Worm (Caenorhabditis elegans) whole organism, L4 larva: ENCODE measurements around the gene moc-6.

Experiments
- ZK546.5 ChIP-seq, 2 experiments: sonication (generic microtip); optimal IDR thresholded peaks; 2 replicates each; lab custom pipeline; 2017; ENCODE audit warnings: missing biosample characterization in 2 of 2, missing genetic modification characterization in 2 of 2
- ceh-82 ChIP-seq: sonication (generic microtip); optimal IDR thresholded peaks from 2 replicates; lab custom pipeline; 2017; ENCODE audit warnings: missing biosample characterization, missing genetic modification characterization
- lin-13 ChIP-seq: fragments of 150-350 bp; optimal IDR thresholded peaks from 2 replicates; lab custom pipeline; 2014; ENCODE audit warnings: missing biosample characterization, missing genetic modification reagents, missing genetic modification characterization
- madf-5 ChIP-seq, 2 experiments: fragments of 200-800 bp; sonication (Bioruptor generic); IDR thresholded peaks; 2 replicates each; pipeline ENCODE4 v1.3.6; 2022; ENCODE audit warnings: missing compliant biosample characterization in 2 of 2, missing genetic modification characterization in 2 of 2
- mdl-1 ChIP-seq, 2 experiments: fragments of 150-350 bp in 1 of 2; sonication (generic microtip) in 1 of 2; optimal IDR thresholded peaks; 2 replicates each; lab custom pipeline; 2014 to 2017; ENCODE audit warnings: missing biosample characterization in 2 of 2, missing genetic modification characterization in 2 of 2
- pha-4 ChIP-seq, 2 experiments: fragments of 150-350 bp in 1 of 2; fragments of 200-800 bp in 1 of 2; sonication (Bioruptor generic) in 1 of 2; IDR thresholded peaks in 1 of 2; optimal IDR thresholded peaks in 1 of 2; 2 replicates each; pipeline versions ENCODE4 v1.3.6 to Lab custom; 2014 to 2022; ENCODE audit warnings: missing genetic modification characterization in 2 of 2, missing genetic modification reagents in 2 of 2, missing biosample characterization in 1 of 2, missing compliant biosample characterization in 1 of 2
- set-16 ChIP-seq: fragments of 200-800 bp; sonication (Bioruptor generic); IDR thresholded peaks from 2 replicates; pipeline ENCODE4 v1.3.6; 2022; ENCODE audit warnings: missing genetic modification reagents, missing genetic modification characterization, missing compliant biosample characterization
- snpc-4 ChIP-seq: fragments of 150-350 bp; optimal IDR thresholded peaks from 2 replicates; lab custom pipeline; 2014; ENCODE audit warnings: missing biosample characterization, missing genetic modification characterization

DNA sequence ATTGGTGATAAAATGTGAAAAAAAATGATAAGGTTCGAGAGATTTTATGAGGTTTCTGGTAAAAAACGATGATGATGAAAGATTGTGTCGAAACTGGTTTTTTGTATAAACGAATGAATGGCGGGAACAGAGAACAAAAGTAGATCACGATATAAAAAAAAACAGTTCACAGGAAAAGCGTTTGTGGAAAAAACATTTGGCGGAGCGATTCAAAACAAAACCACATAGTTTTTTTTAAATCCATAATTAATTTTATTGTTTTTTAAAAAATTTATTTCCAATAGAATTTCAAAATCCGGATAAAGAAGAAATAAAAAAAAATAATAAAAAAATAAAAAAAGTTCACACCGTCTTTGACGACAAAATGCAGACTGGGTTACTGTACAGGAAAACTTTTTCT lies 19.6 kb downstream of the moc-6 start, which contains the start of gene ZC155.4:
- TF ChIP-seq mdl-1 (tag; optimal IDR thresholded peaks at IDR 0.05; lab: Kevin White, UChicago) (no peak), ceh-82 (tag; lab: Kevin White, UChicago) (no peak), pha-4 (GFP tag; IDR thresholded peaks at IDR 0.05; lab: Robert Waterston, UW) (no peak), pha-4 (tag; optimal IDR thresholded peaks at IDR 0.05; lab: Kevin White, UChicago) (no peak), set-16 (GFP tag; lab: Robert Waterston, UW) (no peak), madf-5 (GFP tag; IDR thresholded peaks at IDR 0.05; lab: Robert Waterston, UW) (no peak), snpc-4 (tag; lab: Kevin White, UChicago) (no peak), lin-13 (no peak), ZK546.5 (tag; optimal IDR thresholded peaks at IDR 0.05; lab: Kevin White, UChicago) (no peak)
